Fruit fly (Drosophila melanogaster): Measurements from ENCODE around the gene TotB.
A peak's percentile ranks its signal among the peaks of the same experiment; 100 is the strongest.

The TotB gene

dm6 chr3R:20914103-20914502, 40.4 kb downstream of the TotB start, which contains the start of gene hdly:
Gene hdly, plus strand, starts transcription at chr3R:20914296.
- peak; percentile 70 for TF ChIP-seq noc (tag; optimal IDR thresholded peaks at IDR 0.05)

DNA sequence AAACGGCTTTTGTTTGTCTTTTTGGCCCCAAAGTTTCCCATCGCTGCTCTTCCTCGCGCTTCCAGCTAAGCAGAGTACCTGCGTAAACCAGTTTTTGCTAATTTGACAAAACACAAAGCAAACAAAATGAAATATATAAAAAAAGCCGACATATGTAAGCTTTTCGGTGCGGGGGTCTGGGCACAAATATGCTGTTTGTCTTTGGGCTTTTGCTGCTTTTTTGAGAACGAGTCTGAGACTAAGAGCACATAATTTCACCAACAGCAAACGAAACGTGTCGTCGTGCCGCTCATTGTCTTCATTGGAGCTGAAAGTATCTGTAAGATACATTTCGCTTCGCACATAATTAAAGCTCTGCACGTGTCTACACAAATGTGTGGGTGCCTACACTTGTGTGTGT, 42.1 kb downstream of the TotB start:
- TF ChIP-seq noc (tag; optimal IDR thresholded peaks at IDR 0.05): peak; percentile 34

Data from whole organism, larva.